Fruit fly (Drosophila melanogaster): ENCODE data around the gene twit.

Gene twit

dm6 chr2L:20858371-20859340, 6.3 kb downstream of the twit start, which contains the start of gene bero (continued):
- no peak for TF ChIP-seq ATbp (GFP tag; optimal IDR thresholded peaks at IDR 0.05)
- TF ChIP-seq en (GFP tag; optimal IDR thresholded peaks at IDR 0.05), result no peak
- peak; percentile 72 for TF ChIP-seq sd (tag; optimal IDR thresholded peaks at IDR 0.05)
- peak; percentile 17 for TF ChIP-seq Meics (GFP tag; optimal IDR thresholded peaks at IDR 0.05)
- TF ChIP-seq salm (tag; optimal IDR thresholded peaks at IDR 0.05), result no peak
- TF ChIP-seq dati (GFP tag; IDR thresholded peaks at IDR 0.05), result no peak
- no peak for TF ChIP-seq CG1529 (GFP tag; optimal IDR thresholded peaks at IDR 0.05)
- TF ChIP-seq stwl (tag; optimal IDR thresholded peaks at IDR 0.05), result peak; percentile 19
- peak; percentile 33 for TF ChIP-seq CG13894 (tag; optimal IDR thresholded peaks at IDR 0.05)
- no peak for TF ChIP-seq tap (tag; optimal IDR thresholded peaks at IDR 0.05)
- TF ChIP-seq prd (optimal IDR thresholded peaks at IDR 0.05), result no peak
- TF ChIP-seq prd (GFP tag; IDR thresholded peaks at IDR 0.05), result no peak
- no peak for TF ChIP-seq fru (optimal IDR thresholded peaks at IDR 0.05)
- TF ChIP-seq CG8290 (GFP tag; optimal IDR thresholded peaks at IDR 0.05), result no peak
- TF ChIP-seq CG8290 (tag; optimal IDR thresholded peaks at IDR 0.05), result peak in 1 of 2 experiments; percentile 63
- peak in 1 of 3 experiments; percentile 20 for TF ChIP-seq Stat92E (GFP tag; optimal IDR thresholded peaks at IDR 0.05)
- peak in 1 of 2 experiments; percentile 31 for TF ChIP-seq Eip74EF (GFP tag; optimal IDR thresholded peaks at IDR 0.05)
- no peak for TF ChIP-seq Bteb2 (GFP tag; optimal IDR thresholded peaks at IDR 0.05)
- no peak for TF ChIP-seq Awh (GFP tag; IDR thresholded peaks at IDR 0.05)
- TF ChIP-seq vnd (GFP tag; IDR thresholded peaks at IDR 0.05; ENCODE audit: partially characterized antibody), result no peak
- TF ChIP-seq CG4404 (GFP tag; IDR thresholded peaks at IDR 0.05), result no peak
- TF ChIP-seq Jarid2 (GFP tag; optimal IDR thresholded peaks at IDR 0.05), result peak; percentile 69
- no peak for TF ChIP-seq nom (GFP tag; optimal IDR thresholded peaks at IDR 0.05)
- TF ChIP-seq Bgb (GFP tag; IDR thresholded peaks at IDR 0.05; ENCODE audit: partially characterized antibody), result peak; percentile 30; the same call in 1 of the 2 replicates
- no peak for TF ChIP-seq odd (GFP tag; optimal IDR thresholded peaks at IDR 0.05)
- no peak for TF ChIP-seq CG2678 (tag; optimal IDR thresholded peaks at IDR 0.05)
- no peak for TF ChIP-seq CG17912 (GFP tag; optimal IDR thresholded peaks at IDR 0.05)
- TF ChIP-seq Hmx (GFP tag; optimal IDR thresholded peaks at IDR 0.05), result no peak
- TF ChIP-seq Neu2 (GFP tag; optimal IDR thresholded peaks at IDR 0.05; ENCODE audit: borderline replicate concordance), result no peak
- no peak for TF ChIP-seq vfl (GFP tag; optimal IDR thresholded peaks at IDR 0.05)
- no peak for TF ChIP-seq CG14965 (GFP tag; optimal IDR thresholded peaks at IDR 0.05; ENCODE audit: borderline replicate concordance)
- TF ChIP-seq Nf-YA (GFP tag; IDR thresholded peaks at IDR 0.05), result no peak
- no peak for TF ChIP-seq Poxn (GFP tag; IDR thresholded peaks at IDR 0.05)
- TF ChIP-seq zen (tag; optimal IDR thresholded peaks at IDR 0.05), result peak; percentile 44
- TF ChIP-seq chm (GFP tag; IDR thresholded peaks at IDR 0.05), result peak; percentile 56; the same call in 1 of the 2 replicates
- peak; percentile 5 for TF ChIP-seq CG4707 (GFP tag; optimal IDR thresholded peaks at IDR 0.05)
- peak; percentile 41; the same call in 1 of the 2 replicates for TF ChIP-seq tna (GFP tag; IDR thresholded peaks at IDR 0.05; ENCODE audit: partially characterized antibody)
- TF ChIP-seq Trl (optimal IDR thresholded peaks at IDR 0.05), result no peak
- no peak for TF ChIP-seq Trl (GFP tag; optimal IDR thresholded peaks at IDR 0.05)
- no peak for TF ChIP-seq Oaz (GFP tag; IDR thresholded peaks at IDR 0.05)
- no peak for TF ChIP-seq hkb (optimal IDR thresholded peaks at IDR 0.05)
- TF ChIP-seq hkb (GFP tag; IDR thresholded peaks at IDR 0.05), result 0 out of 2 replicates have a peak, but pooled peaks have one; percentile 15
- no peak for TF ChIP-seq CG33213 (GFP tag; optimal IDR thresholded peaks at IDR 0.05)
- TF ChIP-seq slbo (GFP tag; IDR thresholded peaks at IDR 0.05), result peak; percentile 36; the same call in 1 of the 2 replicates
- TF ChIP-seq CG3726 (GFP tag; IDR thresholded peaks at IDR 0.05), result no peak
- TF ChIP-seq Usf (GFP tag; optimal IDR thresholded peaks at IDR 0.05), result no peak
- TF ChIP-seq Side (GFP tag; optimal IDR thresholded peaks at IDR 0.05), result peak; percentile 22
- peak; percentile 79 for TF ChIP-seq CG9215 (GFP tag; IDR thresholded peaks at IDR 0.05)
- TF ChIP-seq her (GFP tag; optimal IDR thresholded peaks at IDR 0.05), result peak; percentile 14

All from whole organism, embryonic.